Worm (Caenorhabditis elegans) whole organism, L2 larva: ENCODE results near the gene F33E11.3.

Experiments
- blmp-1 ChIP-seq: sonication (generic microtip); optimal IDR thresholded peaks from 2 replicates; lab custom pipeline; 2017; ENCODE audit warnings: missing genetic modification characterization, mild to moderate bottlenecking, missing compliant biosample characterization, antibody characterized with exemption, moderate library complexity; ENCODE audit not compliant: insufficient read depth
- nhr-11 ChIP-seq: fragments of 150-350 bp; optimal IDR thresholded peaks from 2 replicates; lab custom pipeline; 2014; ENCODE audit warnings: missing biosample characterization, missing genetic modification characterization
- nhr-237 ChIP-seq: fragments of 150-350 bp; optimal IDR thresholded peaks from 2 replicates; lab custom pipeline; 2014; ENCODE audit warnings: missing biosample characterization, missing genetic modification characterization
- skn-1 ChIP-seq: sonication (generic microtip); optimal IDR thresholded peaks from 2 replicates; lab custom pipeline; 2017; ENCODE audit warnings: missing biosample characterization, missing genetic modification characterization
- sma-3 ChIP-seq: sonication (generic microtip); optimal IDR thresholded peaks from 2 replicates; lab custom pipeline; 2016; ENCODE audit warnings: missing genetic modification reagents, missing genetic modification characterization, missing compliant biosample characterization
- snpc-4 ChIP-seq: fragments of 150-350 bp; optimal IDR thresholded peaks from 2 replicates; lab custom pipeline; 2014; ENCODE audit warnings: missing biosample characterization, missing genetic modification characterization
- ztf-4 ChIP-seq: fragments of 150-350 bp; optimal IDR thresholded peaks from 2 replicates; lab custom pipeline; 2014; ENCODE audit warnings: missing biosample characterization, missing genetic modification characterization

ce11 chrV:347561-348345 lies 43.2 kb upstream of the F33E11.3 start:
- TF ChIP-seq ztf-4 (tag; lab: Kevin White, UChicago) (no peak), snpc-4 (tag; lab: Kevin White, UChicago) (no peak), nhr-11 (no peak), skn-1 (tag; lab: Kevin White, UChicago) (no peak), sma-3 (GFP tag; lab: Kevin White, UChicago) (no peak), blmp-1 (no peak), nhr-237 (no peak)
